Fruit fly (Drosophila melanogaster): ENCODE data around the gene CG6938.
A peak's percentile ranks its signal among the peaks of the same experiment; 100 is the strongest.

Gene CG6938

dm6 chr3L:11947357-11947756 lies 37.3 kb upstream of the CG6938 start, which contains the start of gene CG7252:
CG7252 (plus strand) TSS chr3L:11947675.
- TF ChIP-seq h (GFP tag; optimal IDR thresholded peaks at IDR 0.05) = peak; percentile 13
- no peak for TF ChIP-seq tai (GFP tag; optimal IDR thresholded peaks at IDR 0.05)

- TF ChIP-seq pan (optimal IDR thresholded peaks at IDR 0.05) (no peak), lola (GFP tag; optimal IDR thresholded peaks at IDR 0.05) (no peak), N (GFP tag; optimal IDR thresholded peaks at IDR 0.05) (no peak), sage (GFP tag; optimal IDR thresholded peaks at IDR 0.05) (no peak), Dif (GFP tag; optimal IDR thresholded peaks at IDR 0.05; ENCODE audit: partially characterized antibody) (no peak), Abd-B (GFP tag; optimal IDR thresholded peaks at IDR 0.05) (no peak), GATAd (GFP tag; optimal IDR thresholded peaks at IDR 0.05) (no peak), CG9705 (GFP tag; optimal IDR thresholded peaks at IDR 0.05) (no peak), fru (GFP tag; optimal IDR thresholded peaks at IDR 0.05) (no peak), usp (GFP tag; optimal IDR thresholded peaks at IDR 0.05) (no peak), CrebA (GFP tag; optimal IDR thresholded peaks at IDR 0.05; ENCODE audit: borderline replicate concordance) (no peak), dmrt93B (GFP tag; optimal IDR thresholded peaks at IDR 0.05) (no peak), dl (GFP tag; optimal IDR thresholded peaks at IDR 0.05; ENCODE audit: insufficient read depth in 1 of 2, partially characterized antibody in 2 of 2) (no peak), Hr78 (GFP tag; optimal IDR thresholded peaks at IDR 0.05) (no peak)
Measured at dm6 chr3L:11949539-11949938, 35.2 kb upstream of the CG6938 start, which contains the start of gene CG17826. CG17826 (plus strand) TSS chr3L:11949839.

dm6 chr3L:11953217-11953616 lies 31.5 kb upstream of the CG6938 start, which contains the start of gene obst-G:
obst-G (minus strand) TSS chr3L:11953317.
- TF ChIP-seq ey (GFP tag; optimal IDR thresholded peaks at IDR 0.05) (no peak), dsf (GFP tag; optimal IDR thresholded peaks at IDR 0.05; ENCODE audit: borderline replicate concordance) (no peak), CG9705 (GFP tag; optimal IDR thresholded peaks at IDR 0.05) (no peak), Dif (GFP tag; optimal IDR thresholded peaks at IDR 0.05; ENCODE audit: partially characterized antibody) (no peak), Sp1 (GFP tag; optimal IDR thresholded peaks at IDR 0.05) (no peak), brk (GFP tag; optimal IDR thresholded peaks at IDR 0.05) (no peak), Hr83 (GFP tag; optimal IDR thresholded peaks at IDR 0.05; ENCODE audit: poor library complexity, severe bottlenecking) (no peak), dmrt93B (GFP tag; optimal IDR thresholded peaks at IDR 0.05) (no peak), h (GFP tag; optimal IDR thresholded peaks at IDR 0.05) (no peak), rgr (GFP tag; optimal IDR thresholded peaks at IDR 0.05) (no peak), Mio (GFP tag; optimal IDR thresholded peaks at IDR 0.05) (no peak), foxo (GFP tag; optimal IDR thresholded peaks at IDR 0.05) (no peak), N (GFP tag; optimal IDR thresholded peaks at IDR 0.05) (no peak), psq (GFP tag; optimal IDR thresholded peaks at IDR 0.05) (no peak), sage (GFP tag; optimal IDR thresholded peaks at IDR 0.05) (no peak), Myc (optimal IDR thresholded peaks at IDR 0.05) (no peak)

dm6 chr3L:11953783-11954182 lies 30.9 kb upstream of the CG6938 start, which contains the start of gene CG7248:
CG7248 (plus strand) TSS chr3L:11954083.
- no peak for TF ChIP-seq brk (GFP tag; optimal IDR thresholded peaks at IDR 0.05)
- no peak for TF ChIP-seq Vsx2 (GFP tag; optimal IDR thresholded peaks at IDR 0.05; ENCODE audit: partially characterized antibody)
- no peak for TF ChIP-seq HLH106 (tag; optimal IDR thresholded peaks at IDR 0.05)
- TF ChIP-seq Mio (GFP tag; optimal IDR thresholded peaks at IDR 0.05) = no peak
- TF ChIP-seq Hr78 (GFP tag; optimal IDR thresholded peaks at IDR 0.05) = no peak

DNA sequence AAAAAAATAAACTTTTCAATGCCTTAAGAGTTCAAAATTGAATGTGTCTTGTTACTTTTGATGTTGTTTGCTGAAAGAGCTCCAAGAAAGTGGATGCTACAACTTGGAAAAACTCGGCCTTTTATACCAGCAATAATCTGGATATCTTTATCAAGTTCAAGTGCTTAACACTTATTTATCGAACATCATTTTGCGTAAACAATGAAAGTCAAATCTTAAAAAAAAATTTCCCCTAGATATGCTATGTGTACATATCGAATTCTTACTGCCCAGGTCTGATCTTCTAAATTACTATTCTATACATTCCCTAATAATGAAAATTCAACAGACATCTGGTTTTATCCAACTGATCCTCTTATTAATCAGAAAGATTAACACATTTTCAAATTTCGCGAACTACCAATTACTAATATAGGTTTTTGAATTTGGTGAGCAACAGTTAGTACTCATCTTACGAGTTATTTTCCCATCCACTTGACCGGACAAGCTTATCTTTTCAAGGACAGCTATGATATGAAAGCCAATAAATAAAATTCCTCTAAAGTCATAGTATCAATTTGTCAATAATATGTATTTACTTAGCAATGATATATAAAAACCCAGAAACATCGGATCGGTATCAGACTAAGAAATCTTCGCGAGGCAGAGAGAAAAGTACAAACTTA lies 26.9 kb upstream of the CG6938 start, which contains the start of the genes CG11570 and CG43294:
Gene CG11570 (minus strand): TSS at position 101 of the 665 bp plus-strand sequence.
Gene CG43294 (plus strand): TSS at position 615 of the 665 bp plus-strand sequence.
- TF ChIP-seq Vsx2 (GFP tag; optimal IDR thresholded peaks at IDR 0.05; ENCODE audit: partially characterized antibody) (no peak), sage (GFP tag; optimal IDR thresholded peaks at IDR 0.05) (no peak), dmrt93B (GFP tag; optimal IDR thresholded peaks at IDR 0.05) (no peak), lola (GFP tag; optimal IDR thresholded peaks at IDR 0.05) (no peak), CG9705 (GFP tag; optimal IDR thresholded peaks at IDR 0.05) (no peak), woc (GFP tag; optimal IDR thresholded peaks at IDR 0.05) (no peak)
